Worm (Caenorhabditis elegans) whole organism, young adult: ENCODE measurements around the gene saps-1.

Experiments
- F49E8.2 ChIP-seq: sonication (generic microtip); optimal IDR thresholded peaks from 3 replicates; lab custom pipeline; 2017; ENCODE audit warnings: missing genetic modification characterization, mild to moderate bottlenecking, missing compliant biosample characterization, antibody characterized with exemption, moderate library complexity; ENCODE audit not compliant: insufficient read depth
- unc-62 ChIP-seq: fragments of 150-350 bp; optimal IDR thresholded peaks from 2 replicates; lab custom pipeline; 2014; ENCODE audit warnings: missing biosample characterization, missing genetic modification reagents, missing genetic modification characterization

DNA sequence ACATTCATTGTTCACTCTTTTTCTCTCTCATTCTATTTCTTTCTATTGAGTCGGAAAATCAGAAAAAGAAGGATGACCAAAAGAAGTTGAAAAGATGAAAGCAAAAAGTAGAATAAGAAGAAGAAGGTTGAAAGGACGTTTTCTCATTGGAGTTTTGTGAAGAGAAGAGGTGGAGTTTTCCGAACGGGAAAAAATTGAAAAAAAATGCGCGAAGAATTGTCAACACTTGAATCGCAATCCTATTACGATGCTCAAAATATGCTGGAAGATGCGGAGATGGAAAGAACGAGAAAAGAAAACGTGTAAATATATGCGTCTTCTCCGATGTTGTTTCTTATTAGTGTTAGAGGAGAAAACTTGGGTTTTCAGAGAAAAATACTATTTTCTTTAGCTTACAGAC lies 35.9 kb downstream of the saps-1 start:
- no peak for TF ChIP-seq F49E8.2 (tag; lab: Kevin White, UChicago)
- TF ChIP-seq unc-62, result no peak
